Fruit fly (Drosophila melanogaster) whole organism, pupa: ENCODE results near the gene CG46466.
A peak's percentile ranks its signal among the peaks of the same experiment; 100 is the strongest.

Experiments used
- CG13204 ChIP-seq: fragments of 200-800 bp; sonication (Bioruptor generic); optimal IDR thresholded peaks from 2 replicates; lab custom pipeline; 2018; ENCODE audit warnings: missing biosample characterization, mild to moderate bottlenecking, missing genetic modification characterization, moderate library complexity
- CG34367 ChIP-seq: fragments of 200-800 bp; sonication (Bioruptor generic); optimal IDR thresholded peaks from 2 replicates; lab custom pipeline; 2018; ENCODE audit warnings: missing biosample characterization, mild to moderate bottlenecking, missing genetic modification characterization
- CG4496 ChIP-seq: fragments of 200-800 bp; sonication (Bioruptor generic); IDR thresholded peaks from 3 replicates; pipeline ENCODE4 v1.3.6; 2022; ENCODE audit warnings: missing biosample characterization, missing genetic modification characterization
- CG8159 ChIP-seq: fragments of 200-800 bp; sonication (Bioruptor generic); optimal IDR thresholded peaks from 3 replicates; lab custom pipeline; 2018; ENCODE audit warnings: missing biosample characterization, mild to moderate bottlenecking, missing genetic modification characterization, moderate library complexity
- CG9948 ChIP-seq: fragments of 200-800 bp; sonication (Bioruptor generic); optimal IDR thresholded peaks from 2 replicates; lab custom pipeline; 2018; ENCODE audit warnings: missing biosample characterization, mild to moderate bottlenecking, missing genetic modification characterization, moderate library complexity
- EcR ChIP-seq: fragments of 200-800 bp; sonication (Bioruptor generic); optimal IDR thresholded peaks from 3 replicates; lab custom pipeline; 2019; ENCODE audit warnings: missing biosample characterization, missing genetic modification characterization, mild to moderate bottlenecking, moderate library complexity, missing genetic modification reagents
- Ets98B ChIP-seq: fragments of 200-800 bp; sonication (Bioruptor generic); IDR thresholded peaks from 2 replicates; pipeline ENCODE4 v1.3.6; 2022; ENCODE audit warnings: missing biosample characterization, missing genetic modification characterization
- Pif1A ChIP-seq: fragments of 200-800 bp; sonication (Bioruptor generic); optimal IDR thresholded peaks from 3 replicates; lab custom pipeline; 2016; ENCODE audit warnings: missing biosample characterization, missing genetic modification characterization
- rn ChIP-seq: fragments of 200-800 bp; sonication (Bioruptor generic); IDR thresholded peaks from 2 replicates; pipeline ENCODE4 v1.3.6; 2022; ENCODE audit warnings: missing biosample characterization, missing genetic modification characterization

DNA sequence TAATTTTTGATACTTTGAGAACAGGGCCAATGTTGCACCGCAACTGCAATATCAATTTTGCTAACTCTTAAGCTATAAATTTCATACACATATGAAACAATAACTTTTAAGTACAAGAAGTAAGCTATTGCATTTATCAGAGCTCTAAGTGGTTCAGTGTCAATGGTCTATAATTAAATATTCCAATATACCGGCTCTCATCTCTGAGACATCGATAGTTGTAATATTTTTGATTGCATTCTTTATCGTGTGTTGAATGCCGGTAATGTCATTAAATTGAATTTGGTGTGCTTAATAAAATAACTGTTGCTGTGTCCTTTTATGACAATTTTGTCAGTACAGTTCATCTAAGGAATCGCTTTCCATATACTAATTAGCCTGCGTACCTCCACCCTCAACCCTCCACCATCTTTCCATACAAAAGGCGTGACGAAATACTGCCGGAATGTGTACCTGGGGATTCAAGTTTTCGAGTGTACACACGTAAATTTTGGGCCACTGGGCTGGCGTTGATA is 8.0 kb upstream of the CG46466 start, which contains the start of gene CG11360:
- TF ChIP-seq CG34367 (tag; lab: Kevin White, UChicago) = peak; percentile 14
- TF ChIP-seq EcR (GFP tag; lab: Kevin White, UChicago) = no peak
- no peak for TF ChIP-seq rn (GFP tag; lab: Robert Waterston, UW)
- TF ChIP-seq Pif1A (GFP tag; lab: Kevin White, UChicago) = no peak
- no peak for TF ChIP-seq CG4496
- no peak for TF ChIP-seq CG9948 (tag; lab: Kevin White, UChicago)
- TF ChIP-seq Ets98B = no peak
- peak; percentile 43 for TF ChIP-seq CG8159 (tag; lab: Kevin White, UChicago)
- no peak for TF ChIP-seq CG13204
